Worm (Caenorhabditis elegans) whole organism, L4 larva: ENCODE data around the gene F49C12.5.

Experiments used
- R02D3.7 ChIP-seq: fragments of 150-350 bp; sonication (generic microtip); optimal IDR thresholded peaks from 3 replicates; lab custom pipeline; 2014; ENCODE audit warnings: missing biosample characterization, missing genetic modification characterization
- ZK546.5 ChIP-seq, 2 experiments: sonication (generic microtip); optimal IDR thresholded peaks; 2 replicates each; lab custom pipeline; 2017; ENCODE audit warnings: missing biosample characterization in 2 of 2, missing genetic modification characterization in 2 of 2
- ceh-32 ChIP-seq: sonication (generic microtip); optimal IDR thresholded peaks from 2 replicates; lab custom pipeline; 2016; ENCODE audit warnings: mild to moderate bottlenecking, missing genetic modification characterization, missing compliant biosample characterization; ENCODE audit not compliant: poor library complexity
- daf-16 ChIP-seq, 3 experiments: sonication (generic microtip); optimal IDR thresholded peaks; 2 replicates each; lab custom pipeline; 2016 to 2017; ENCODE audit warnings: missing genetic modification characterization in 3 of 3, missing genetic modification reagents in 3 of 3, mild to moderate bottlenecking in 2 of 3, missing compliant biosample characterization in 2 of 3, missing biosample characterization in 1 of 3, moderate library complexity in 1 of 3
- daf-19 ChIP-seq: fragments of 200-800 bp; sonication (Bioruptor generic); conservative IDR thresholded peaks from 2 replicates; pipeline ENCODE4 v1.3.6; 2022; ENCODE audit warnings: missing genetic modification characterization, missing compliant biosample characterization
- lin-15B ChIP-seq: fragments of 150-350 bp; sonication (generic microtip); optimal IDR thresholded peaks from 3 replicates; lab custom pipeline; 2014; ENCODE audit warnings: missing biosample characterization, missing genetic modification characterization
- mdl-1 ChIP-seq, 2 experiments: fragments of 150-350 bp in 1 of 2; sonication (generic microtip) in 1 of 2; optimal IDR thresholded peaks; 2 replicates each; lab custom pipeline; 2014 to 2017; ENCODE audit warnings: missing biosample characterization in 2 of 2, missing genetic modification characterization in 2 of 2
- mxl-3 ChIP-seq: fragments of 200-800 bp; sonication (Bioruptor generic); optimal IDR thresholded peaks from 2 replicates; lab custom pipeline; 2018; ENCODE audit warnings: mild to moderate bottlenecking, missing genetic modification characterization, missing compliant biosample characterization
- nhr-42 ChIP-seq: fragments of 200-800 bp; sonication (Bioruptor generic); IDR thresholded peaks from 2 replicates; pipeline ENCODE4 v1.3.6; 2022; ENCODE audit warnings: missing genetic modification characterization, missing compliant biosample characterization
- nhr-77 ChIP-seq: fragments of 150-350 bp; optimal IDR thresholded peaks from 2 replicates; lab custom pipeline; 2014; ENCODE audit warnings: missing biosample characterization, missing genetic modification characterization
- skn-1 ChIP-seq: fragments of 150-350 bp; optimal IDR thresholded peaks from 2 replicates; lab custom pipeline; 2014; ENCODE audit warnings: missing biosample characterization, missing genetic modification characterization
- spr-1 ChIP-seq: sonication (generic microtip); optimal IDR thresholded peaks from 2 replicates; lab custom pipeline; 2016; ENCODE audit warnings: mild to moderate bottlenecking, missing genetic modification characterization, missing compliant biosample characterization

ce11 chrIV:9319080-9319479, 14.4 kb downstream of the F49C12.5 start, which contains the start of the genes F49C12.11 and nemt-1:
- TF ChIP-seq ceh-32 (tag; lab: Kevin White, UChicago) (no peak), mdl-1 (tag; optimal IDR thresholded peaks at IDR 0.05; lab: Kevin White, UChicago) (no peak), ZK546.5 (tag; optimal IDR thresholded peaks at IDR 0.05; lab: Kevin White, UChicago) (no peak), mxl-3 (GFP tag; lab: Kevin White, UChicago) (no peak), spr-1 (tag; lab: Kevin White, UChicago) (no peak), daf-19 (GFP tag; lab: Robert Waterston, UW) (no peak), skn-1 (tag; lab: Kevin White, UChicago) (no peak), nhr-42 (GFP tag; lab: Robert Waterston, UW) (no peak), nhr-77 (tag; lab: Kevin White, UChicago) (no peak), R02D3.7 (tag; lab: Kevin White, UChicago) (no peak), lin-15B (tag; lab: Kevin White, UChicago) (no peak), daf-16 (GFP tag; optimal IDR thresholded peaks at IDR 0.05; lab: Kevin White, UChicago) (no peak), daf-16 (tag; optimal IDR thresholded peaks at IDR 0.05; lab: Kevin White, UChicago) (no peak)
